Worm (Caenorhabditis elegans) whole organism, L1 larva: ENCODE data around the gene F02C12.2.

ENCODE experiments used
- C34B4.2 ChIP-seq: sonication (generic microtip); optimal IDR thresholded peaks from 2 replicates; lab custom pipeline; 2017; ENCODE audit warnings: mild to moderate bottlenecking, missing genetic modification characterization, missing compliant biosample characterization
- F16B12.6 ChIP-seq: fragments of 150-350 bp; optimal IDR thresholded peaks from 2 replicates; lab custom pipeline; 2014; ENCODE audit warnings: missing biosample characterization, missing genetic modification characterization
- Y116A8C.19 ChIP-seq: sonication (generic microtip); optimal IDR thresholded peaks from 2 replicates; lab custom pipeline; 2016; ENCODE audit warnings: missing compliant biosample characterization, missing genetic modification characterization, borderline replicate concordance
- aha-1 ChIP-seq: fragments of 150-350 bp; optimal IDR thresholded peaks from 2 replicates; lab custom pipeline; 2014; ENCODE audit warnings: missing biosample characterization, missing genetic modification characterization
- aly-2 ChIP-seq: fragments of 150-350 bp; optimal IDR thresholded peaks from 2 replicates; lab custom pipeline; 2014; ENCODE audit warnings: missing biosample characterization, missing genetic modification characterization
- ama-1 ChIP-seq: fragments of 150-350 bp; optimal IDR thresholded peaks from 2 replicates; lab custom pipeline; 2014
- blmp-1 ChIP-seq: fragments of 150-350 bp; optimal IDR thresholded peaks from 2 replicates; lab custom pipeline; 2014; ENCODE audit warnings: missing biosample characterization, missing genetic modification characterization
- ceh-82 ChIP-seq, 3 experiments: fragments of 150-350 bp in 1 of 3; sonication (generic microtip) in 2 of 3; optimal IDR thresholded peaks; 2 replicates each; lab custom pipeline; 2014 to 2017; ENCODE audit warnings: missing biosample characterization in 3 of 3, missing genetic modification characterization in 3 of 3
- ceh-88 ChIP-seq: fragments of 200-800 bp; sonication (Bioruptor generic); IDR thresholded peaks from 2 replicates; pipeline ENCODE4 v1.3.6; 2022; ENCODE audit warnings: missing genetic modification characterization, missing compliant biosample characterization
- ceh-90 ChIP-seq: sonication (generic microtip); optimal IDR thresholded peaks from 2 replicates; lab custom pipeline; 2016; ENCODE audit warnings: missing genetic modification characterization, missing compliant biosample characterization
- dsc-1 ChIP-seq: sonication (generic microtip); optimal IDR thresholded peaks from 2 replicates; lab custom pipeline; 2016; ENCODE audit warnings: mild to moderate bottlenecking, missing genetic modification characterization, missing compliant biosample characterization
- efl-1 ChIP-seq, 4 experiments: fragments of 150-350 bp; optimal IDR thresholded peaks in 3 of 4; peaks in 1 of 4; 1 replicate in 1 of 4; 2 replicates in 3 of 4; lab custom pipeline; 2014; ENCODE audit warnings: missing biosample characterization in 2 of 4, missing genetic modification characterization in 2 of 4, missing genetic modification reagents in 2 of 4
- egl-13 ChIP-seq: sonication (generic microtip); optimal IDR thresholded peaks from 2 replicates; lab custom pipeline; 2016; ENCODE audit warnings: missing genotype, missing genetic modification reagents, missing genetic modification characterization, missing compliant biosample characterization
- elt-2 ChIP-seq: sonication (generic microtip); optimal IDR thresholded peaks from 2 replicates; lab custom pipeline; 2016; ENCODE audit warnings: missing genetic modification characterization, mild to moderate bottlenecking, inconsistent platforms, missing compliant biosample characterization, missing genetic modification reagents
- elt-3 ChIP-seq, 6 experiments: fragments of 150-350 bp in 1 of 6; sonication (generic microtip); optimal IDR thresholded peaks; 2 replicates each; lab custom pipeline; 2017 to 2018; ENCODE audit warnings: missing biosample characterization in 6 of 6, missing genetic modification characterization in 6 of 6, inconsistent platforms in 1 of 6
- ets-5 ChIP-seq: fragments of 200-800 bp; sonication (Bioruptor generic); IDR thresholded peaks from 2 replicates; pipeline ENCODE4 v1.3.6; 2022; ENCODE audit warnings: missing genetic modification characterization, missing compliant biosample characterization
- fkh-4 ChIP-seq: sonication (generic microtip); optimal IDR thresholded peaks from 2 replicates; lab custom pipeline; 2016; ENCODE audit warnings: missing compliant biosample characterization, missing genetic modification characterization, borderline replicate concordance
- fkh-8 ChIP-seq: sonication (generic microtip); optimal IDR thresholded peaks from 2 replicates; lab custom pipeline; 2016; ENCODE audit warnings: mild to moderate bottlenecking, missing genetic modification characterization, missing compliant biosample characterization
- grh-1 ChIP-seq: fragments of 200-800 bp; sonication (Bioruptor generic); IDR thresholded peaks from 2 replicates; pipeline ENCODE4 v1.3.6; 2022; ENCODE audit warnings: missing genetic modification reagents, missing genetic modification characterization, missing compliant biosample characterization
- hlh-17 ChIP-seq: fragments of 200-800 bp; sonication (Bioruptor generic); optimal IDR thresholded peaks from 2 replicates; lab custom pipeline; 2018; ENCODE audit warnings: missing genetic modification characterization, mild to moderate bottlenecking, missing compliant biosample characterization, moderate library complexity, borderline replicate concordance
- hpl-2 ChIP-seq: fragments of 150-350 bp; optimal IDR thresholded peaks from 2 replicates; lab custom pipeline; 2014; ENCODE audit warnings: missing biosample characterization, missing genetic modification reagents, missing genetic modification characterization
- irx-1 ChIP-seq: sonication (generic microtip); optimal IDR thresholded peaks from 2 replicates; lab custom pipeline; 2016; ENCODE audit warnings: missing genetic modification characterization, missing compliant biosample characterization
- isw-1 ChIP-seq: fragments of 200-800 bp; sonication (Bioruptor generic); IDR thresholded peaks from 2 replicates; pipeline ENCODE4 v1.3.6; 2022; ENCODE audit warnings: missing genetic modification characterization, missing compliant biosample characterization
- jun-1 ChIP-seq: fragments of 150-350 bp; optimal IDR thresholded peaks from 2 replicates; lab custom pipeline; 2014; ENCODE audit warnings: missing biosample characterization, missing genetic modification reagents, missing genetic modification characterization
- lin-13 ChIP-seq: fragments of 150-350 bp; optimal IDR thresholded peaks from 2 replicates; lab custom pipeline; 2014; ENCODE audit warnings: missing biosample characterization, missing genetic modification reagents, missing genetic modification characterization
- lin-14 ChIP-seq: fragments of 200-800 bp; sonication (Bioruptor generic); optimal IDR thresholded peaks from 2 replicates; lab custom pipeline; 2018; ENCODE audit warnings: mild to moderate bottlenecking, missing genetic modification characterization, moderate library complexity, missing compliant biosample characterization
- lin-15B ChIP-seq: fragments of 150-350 bp; sonication (generic microtip); optimal IDR thresholded peaks from 3 replicates; lab custom pipeline; 2014; ENCODE audit warnings: missing biosample characterization, missing genetic modification characterization
- lin-39 ChIP-seq: fragments of 150-350 bp; optimal IDR thresholded peaks from 2 replicates; lab custom pipeline; 2014; ENCODE audit warnings: missing biosample characterization, missing genetic modification reagents, missing genetic modification characterization
- mep-1 ChIP-seq: fragments of 150-350 bp; optimal IDR thresholded peaks from 2 replicates; lab custom pipeline; 2014; ENCODE audit warnings: missing biosample characterization, missing genetic modification characterization
- nhr-11 ChIP-seq: fragments of 150-350 bp; optimal IDR thresholded peaks from 2 replicates; lab custom pipeline; 2014; ENCODE audit warnings: missing biosample characterization, missing genetic modification characterization
- nhr-12 ChIP-seq: sonication (generic microtip); optimal IDR thresholded peaks from 2 replicates; lab custom pipeline; 2017; ENCODE audit warnings: missing biosample characterization, missing genetic modification characterization
- nhr-20 ChIP-seq: sonication (generic microtip); optimal IDR thresholded peaks from 2 replicates; lab custom pipeline; 2016; ENCODE audit warnings: mild to moderate bottlenecking, missing genetic modification characterization, missing compliant biosample characterization
- nhr-237 ChIP-seq: fragments of 150-350 bp; optimal IDR thresholded peaks from 2 replicates; lab custom pipeline; 2014; ENCODE audit warnings: missing biosample characterization, missing genetic modification characterization
- nhr-77 ChIP-seq: fragments of 150-350 bp; optimal IDR thresholded peaks from 2 replicates; lab custom pipeline; 2014; ENCODE audit warnings: missing biosample characterization, missing genetic modification characterization
- nhr-84 ChIP-seq: sonication (generic microtip); optimal IDR thresholded peaks from 2 replicates; lab custom pipeline; 2017; ENCODE audit warnings: missing biosample characterization, missing genetic modification characterization
- nhr-85 ChIP-seq: sonication (generic microtip); peaks from one replicate; lab custom pipeline; 2016; ENCODE audit warnings: missing genetic modification characterization, inconsistent platforms, missing compliant biosample characterization
- pag-3 ChIP-seq: sonication (generic microtip); optimal IDR thresholded peaks from 2 replicates; lab custom pipeline; 2017; ENCODE audit warnings: missing genetic modification characterization, mild to moderate bottlenecking, missing compliant biosample characterization, antibody characterized with exemption, borderline replicate concordance; ENCODE audit not compliant: insufficient read depth
- pqm-1 ChIP-seq: sonication (generic microtip); optimal IDR thresholded peaks from 3 replicates; lab custom pipeline; 2017; ENCODE audit warnings: missing biosample characterization, missing genetic modification characterization
- rnt-1 ChIP-seq: sonication (generic microtip); optimal IDR thresholded peaks from 2 replicates; lab custom pipeline; 2016; ENCODE audit warnings: mild to moderate bottlenecking, missing genetic modification characterization, moderate library complexity, missing compliant biosample characterization
- skn-1 ChIP-seq: fragments of 150-350 bp; optimal IDR thresholded peaks from 2 replicates; lab custom pipeline; 2014; ENCODE audit warnings: missing biosample characterization, missing genetic modification characterization
- snu-23 ChIP-seq: sonication (generic microtip); optimal IDR thresholded peaks from 2 replicates; lab custom pipeline; 2016; ENCODE audit warnings: missing genetic modification characterization, missing compliant biosample characterization
- sox-4 ChIP-seq: sonication (generic microtip); optimal IDR thresholded peaks from 2 replicates; lab custom pipeline; 2016; ENCODE audit warnings: missing genetic modification characterization, missing compliant biosample characterization
- sptf-1 ChIP-seq: fragments of 150-350 bp; optimal IDR thresholded peaks from 2 replicates; lab custom pipeline; 2014; ENCODE audit warnings: missing biosample characterization, missing genetic modification characterization
- swsn-7 ChIP-seq: sonication (generic microtip); optimal IDR thresholded peaks from 2 replicates; lab custom pipeline; 2016; ENCODE audit warnings: missing genetic modification characterization, missing compliant biosample characterization
- tbx-2 ChIP-seq: sonication (generic microtip); optimal IDR thresholded peaks from 2 replicates; lab custom pipeline; 2016; ENCODE audit warnings: missing genetic modification characterization, missing compliant biosample characterization
- unc-130 ChIP-seq: fragments of 150-350 bp; optimal IDR thresholded peaks from 2 replicates; lab custom pipeline; 2017; ENCODE audit warnings: missing biosample characterization, missing genetic modification characterization, inconsistent platforms
- unc-86 ChIP-seq: sonication (generic microtip); optimal IDR thresholded peaks from 2 replicates; lab custom pipeline; 2016; ENCODE audit warnings: missing genetic modification characterization, missing compliant biosample characterization
- zip-4 ChIP-seq: fragments of 200-800 bp; sonication (Bioruptor generic); optimal IDR thresholded peaks from 2 replicates; lab custom pipeline; 2018; ENCODE audit warnings: mild to moderate bottlenecking, missing genetic modification characterization, moderate library complexity, missing compliant biosample characterization
- ztf-4 ChIP-seq: fragments of 150-350 bp; optimal IDR thresholded peaks from 2 replicates; lab custom pipeline; 2014; ENCODE audit warnings: missing biosample characterization, missing genetic modification characterization

The F02C12.2 gene

ce11 chrX:13401311-13401710, 2.2 kb upstream of the F02C12.2 start:
- TF ChIP-seq snu-23: peak; percentile 4
- TF ChIP-seq nhr-237 (tag; lab: Kevin White, UChicago): no peak
- no peak for TF ChIP-seq lin-39 (tag; lab: Kevin White, UChicago)
- peak; percentile 42 for TF ChIP-seq lin-14 (GFP tag; lab: Kevin White, UChicago)
- TF ChIP-seq fkh-4 (tag; lab: Kevin White, UChicago): no peak
- TF ChIP-seq blmp-1: peak; percentile 68
- TF ChIP-seq nhr-20 (tag; lab: Kevin White, UChicago): peak; percentile 35
- TF ChIP-seq pag-3 (tag; lab: Kevin White, UChicago): no peak
- peak; percentile 40 for TF ChIP-seq nhr-77 (tag; lab: Kevin White, UChicago)
- TF ChIP-seq elt-2: peak; percentile 4
- no peak for TF ChIP-seq skn-1 (tag; lab: Kevin White, UChicago)
- TF ChIP-seq rnt-1 (tag; lab: Kevin White, UChicago): peak; percentile 4
- peak in 1 of 2 experiments; percentile 4 for TF ChIP-seq efl-1 (optimal IDR thresholded peaks at IDR 0.05; lab: Kevin White, UChicago)
- TF ChIP-seq efl-1 (GFP tag; optimal IDR thresholded peaks at IDR 0.05 in 1 of 2; lab: Kevin White, UChicago): peak in 1 of 2 experiments; percentile 15

ce11 chrX:13396550-13397023, 2.5 kb downstream of the F02C12.2 start, which contains the start of gene F02C12.3:
TSS of gene F02C12.3 (plus strand) at chrX:13396973.
- TF ChIP-seq lin-13 (GFP tag; lab: Kevin White, UChicago): peak; percentile 78
- peak; percentile 89 for TF ChIP-seq skn-1 (tag; lab: Kevin White, UChicago)
- TF ChIP-seq elt-3 (tag; optimal IDR thresholded peaks at IDR 0.05; lab: Kevin White, UChicago): peak in 3 of 6 experiments; percentile 17 to 89 (median 81)
- peak; percentile 98 for TF ChIP-seq grh-1
- peak; percentile 96 for TF ChIP-seq swsn-7
- TF ChIP-seq ama-1 (lab: Kevin White, UChicago): peak; percentile 9
- TF ChIP-seq aha-1: no peak
- TF ChIP-seq hlh-17 (GFP tag; lab: Kevin White, UChicago): no peak
- peak; percentile 72 for TF ChIP-seq blmp-1
- TF ChIP-seq tbx-2 (tag; lab: Kevin White, UChicago): peak; percentile 94
- TF ChIP-seq elt-2: peak; percentile 80
- TF ChIP-seq lin-15B: peak; percentile 82
- peak; percentile 73 for TF ChIP-seq nhr-11 (tag; lab: Kevin White, UChicago)
- TF ChIP-seq ztf-4 (tag; lab: Kevin White, UChicago): peak; percentile 60
- peak; percentile 85 for TF ChIP-seq lin-39 (tag; lab: Kevin White, UChicago)
- no peak for TF ChIP-seq nhr-12 (tag; lab: Kevin White, UChicago)
- peak; percentile 21 for TF ChIP-seq nhr-77 (tag; lab: Kevin White, UChicago)
- no peak for TF ChIP-seq ets-5 (GFP tag; lab: Robert Waterston, UW)
- peak; percentile 91 for TF ChIP-seq mep-1 (tag; lab: Kevin White, UChicago)
- TF ChIP-seq nhr-85: peak; percentile 97
- TF ChIP-seq dsc-1: peak; percentile 95
- peak; percentile 79 for TF ChIP-seq fkh-8
- peak; percentile 68 for TF ChIP-seq aly-2
- TF ChIP-seq F16B12.6 (tag; lab: Kevin White, UChicago): peak; percentile 35
- peak; percentile 97 for TF ChIP-seq snu-23
- peak; percentile 79 to 93 (median 83) for TF ChIP-seq ceh-82 (tag; optimal IDR thresholded peaks at IDR 0.05; lab: Kevin White, UChicago)
- peak; percentile 88 for TF ChIP-seq irx-1
- TF ChIP-seq pqm-1 (tag; lab: Kevin White, UChicago): no peak
- TF ChIP-seq zip-4: peak; percentile 72
- peak; percentile 89 for TF ChIP-seq isw-1 (GFP tag; lab: Robert Waterston, UW)
- TF ChIP-seq unc-86 (tag; lab: Kevin White, UChicago): peak; percentile 89
- peak; percentile 71 for TF ChIP-seq ceh-88 (GFP tag; lab: Robert Waterston, UW)
- TF ChIP-seq Y116A8C.19 (tag; lab: Kevin White, UChicago): no peak
- TF ChIP-seq sox-4: peak; percentile 73
- no peak for TF ChIP-seq nhr-84
- TF ChIP-seq sptf-1 (tag; lab: Kevin White, UChicago): no peak
- no peak for TF ChIP-seq C34B4.2
- peak; percentile 26 for TF ChIP-seq ceh-90 (tag; lab: Kevin White, UChicago)
- peak; percentile 10 for TF ChIP-seq unc-130 (tag; lab: Kevin White, UChicago)
- TF ChIP-seq egl-13 (tag; lab: Kevin White, UChicago): peak; percentile 88
- TF ChIP-seq hpl-2 (GFP tag; lab: Kevin White, UChicago): peak; percentile 85
- TF ChIP-seq efl-1 (optimal IDR thresholded peaks at IDR 0.05; lab: Kevin White, UChicago): peak; percentile 83 to 91
- peak; percentile 65 to 97 for TF ChIP-seq efl-1 (GFP tag; optimal IDR thresholded peaks at IDR 0.05 in 1 of 2; lab: Kevin White, UChicago)
- peak; percentile 91 for TF ChIP-seq jun-1 (tag; lab: Kevin White, UChicago)
